Worm (Caenorhabditis elegans) whole organism, young adult: ENCODE results near the gene cks-1.

Experiments used
- B0019.2 ChIP-seq: fragments of 200-800 bp; sonication (Bioruptor generic); conservative IDR thresholded peaks from 2 replicates; pipeline ENCODE4 v1.3.6; 2022; ENCODE audit warnings: missing genetic modification reagents, missing genetic modification characterization, missing compliant biosample characterization
- B0336.3 ChIP-seq: fragments of 200-800 bp; sonication (Bioruptor generic); IDR thresholded peaks from 2 replicates; pipeline ENCODE4 v1.3.6; 2022; ENCODE audit warnings: missing genetic modification characterization, missing compliant biosample characterization
- C06A6.2 ChIP-seq: fragments of 200-800 bp; sonication (Bioruptor generic); conservative IDR thresholded peaks from 2 replicates; pipeline ENCODE4 v1.3.6; 2022; ENCODE audit warnings: missing genetic modification characterization, missing compliant biosample characterization
- C17E4.6 ChIP-seq: fragments of 200-800 bp; sonication (Bioruptor generic); IDR thresholded peaks from 2 replicates; pipeline ENCODE4 v1.3.6; 2022; ENCODE audit warnings: missing genetic modification reagents, missing genetic modification characterization, missing compliant biosample characterization
- F10E7.11 ChIP-seq: sonication (generic microtip); optimal IDR thresholded peaks from 2 replicates; lab custom pipeline; 2017; ENCODE audit warnings: mild to moderate bottlenecking, missing genetic modification characterization, moderate library complexity, missing compliant biosample characterization
- F37B4.10 ChIP-seq: fragments of 200-800 bp; sonication (Bioruptor generic); IDR thresholded peaks from 2 replicates; pipeline ENCODE4 v1.3.6; 2022; ENCODE audit warnings: missing genetic modification characterization, missing compliant biosample characterization
- F39B2.1 ChIP-seq: fragments of 200-800 bp; sonication (Bioruptor generic); IDR thresholded peaks from 2 replicates; pipeline ENCODE4 v1.3.6; 2022; ENCODE audit warnings: missing genetic modification reagents, missing genetic modification characterization, missing compliant biosample characterization
- Y53F4B.3 ChIP-seq: fragments of 200-800 bp; sonication (Bioruptor generic); IDR thresholded peaks from 2 replicates; pipeline ENCODE4 v1.3.6; 2022; ENCODE audit warnings: missing genetic modification reagents, missing genetic modification characterization, missing compliant biosample characterization
- Y53G8AR.9 ChIP-seq: fragments of 200-800 bp; sonication (Bioruptor generic); conservative IDR thresholded peaks from 2 replicates; pipeline ENCODE4 v1.3.6; 2022; ENCODE audit warnings: missing genetic modification reagents, missing genetic modification characterization, missing compliant biosample characterization
- Y79H2A.3 ChIP-seq: fragments of 200-800 bp; sonication (Bioruptor generic); conservative IDR thresholded peaks from 2 replicates; pipeline ENCODE4 v1.3.6; 2022; ENCODE audit warnings: missing genetic modification reagents, missing genetic modification characterization, missing compliant biosample characterization
- Y95B8A.8 ChIP-seq: fragments of 200-800 bp; sonication (Bioruptor generic); IDR thresholded peaks from 2 replicates; pipeline ENCODE4 v1.3.6; 2022; ENCODE audit warnings: missing genetic modification reagents, missing genetic modification characterization, missing compliant biosample characterization
- ama-1 ChIP-seq, 3 experiments: fragments of 150-350 bp in 1 of 3; sonication (generic microtip) in 2 of 3; optimal IDR thresholded peaks; 2 replicates each; lab custom pipeline; 2014 to 2018; ENCODE audit warnings: missing biosample characterization in 2 of 3, missing genetic modification characterization in 2 of 3, missing genetic modification reagents in 2 of 3
- atf-7 ChIP-seq: sonication (generic microtip); optimal IDR thresholded peaks from 2 replicates; lab custom pipeline; 2017; ENCODE audit warnings: mild to moderate bottlenecking, missing genetic modification characterization, missing compliant biosample characterization
- attf-5 ChIP-seq: fragments of 200-800 bp; sonication (Bioruptor generic); optimal IDR thresholded peaks from 2 replicates; lab custom pipeline; 2018; ENCODE audit warnings: mild to moderate bottlenecking, missing genetic modification characterization, missing compliant biosample characterization
- ccch-3 ChIP-seq: fragments of 200-800 bp; sonication (Bioruptor generic); optimal IDR thresholded peaks from 2 replicates; lab custom pipeline; 2018; ENCODE audit warnings: mild to moderate bottlenecking, missing genetic modification characterization, missing compliant biosample characterization
- cebp-1 ChIP-seq, 2 experiments: fragments of 200-800 bp in 1 of 2; sonication (Bioruptor generic) in 1 of 2; sonication (generic microtip) in 1 of 2; IDR thresholded peaks in 1 of 2; optimal IDR thresholded peaks in 1 of 2; 2 replicates each; pipeline versions ENCODE4 v1.3.6 to Lab custom; 2017 to 2022; ENCODE audit warnings: missing compliant biosample characterization in 2 of 2, missing genetic modification characterization in 2 of 2, mild to moderate bottlenecking in 1 of 2, missing genetic modification reagents in 1 of 2, moderate library complexity in 1 of 2
- cebp-2 ChIP-seq: fragments of 200-800 bp; sonication (Bioruptor generic); IDR thresholded peaks from 2 replicates; pipeline ENCODE4 v1.3.6; 2022; ENCODE audit warnings: missing genetic modification characterization, missing compliant biosample characterization
- ceh-27 ChIP-seq: fragments of 200-800 bp; sonication (Bioruptor generic); optimal IDR thresholded peaks from 2 replicates; lab custom pipeline; 2018; ENCODE audit warnings: mild to moderate bottlenecking, missing genetic modification characterization, moderate library complexity, missing compliant biosample characterization
- die-1 ChIP-seq: sonication (generic microtip); optimal IDR thresholded peaks from 2 replicates; lab custom pipeline; 2016; ENCODE audit warnings: missing genotype, mild to moderate bottlenecking, missing genetic modification characterization, missing compliant biosample characterization
- dox-1 ChIP-seq: fragments of 200-800 bp; sonication (Bioruptor generic); IDR thresholded peaks from 2 replicates; pipeline ENCODE4 v1.3.6; 2022; ENCODE audit warnings: missing genetic modification reagents, missing genetic modification characterization, missing compliant biosample characterization
- egrh-3 ChIP-seq: fragments of 200-800 bp; sonication (Bioruptor generic); IDR thresholded peaks from 2 replicates; pipeline ENCODE4 v1.3.6; 2022; ENCODE audit warnings: missing genetic modification reagents, missing genetic modification characterization, missing compliant biosample characterization
- hlh-12 ChIP-seq: sonication (generic microtip); optimal IDR thresholded peaks from 2 replicates; lab custom pipeline; 2016; ENCODE audit warnings: missing genetic modification characterization, missing compliant biosample characterization
- hmg-1.2 ChIP-seq: fragments of 200-800 bp; sonication (Bioruptor generic); IDR thresholded peaks from 2 replicates; pipeline ENCODE4 v1.3.6; 2022; ENCODE audit warnings: missing genetic modification reagents, missing genetic modification characterization, missing compliant biosample characterization
- let-526 ChIP-seq: fragments of 200-800 bp; sonication (Bioruptor generic); IDR thresholded peaks from 2 replicates; pipeline ENCODE4 v1.3.6; 2022; ENCODE audit warnings: missing genetic modification reagents, missing genetic modification characterization, missing compliant biosample characterization
- let-607 ChIP-seq, 2 experiments: fragments of 200-800 bp in 1 of 2; sonication (Bioruptor generic) in 1 of 2; sonication (generic microtip) in 1 of 2; optimal IDR thresholded peaks; 2 replicates each; lab custom pipeline; 2016 to 2018; ENCODE audit warnings: mild to moderate bottlenecking in 2 of 2, missing compliant biosample characterization in 2 of 2, missing genetic modification characterization in 2 of 2, moderate library complexity in 2 of 2, missing genotype in 1 of 2
- lin-40 ChIP-seq: sonication (generic microtip); optimal IDR thresholded peaks from 2 replicates; lab custom pipeline; 2016; ENCODE audit warnings: missing genetic modification characterization, mild to moderate bottlenecking, missing compliant biosample characterization, missing genotype, missing genetic modification reagents
- lir-1 ChIP-seq: fragments of 200-800 bp; sonication (Bioruptor generic); conservative IDR thresholded peaks from 2 replicates; pipeline ENCODE4 v1.3.6; 2022; ENCODE audit warnings: missing genetic modification reagents, missing genetic modification characterization, missing compliant biosample characterization
- madf-6 ChIP-seq: fragments of 200-800 bp; sonication (Bioruptor generic); IDR thresholded peaks from 2 replicates; pipeline ENCODE4 v1.3.6; 2022; ENCODE audit warnings: missing genetic modification reagents, missing genetic modification characterization, missing compliant biosample characterization
- madf-8 ChIP-seq: fragments of 200-800 bp; sonication (Bioruptor generic); conservative IDR thresholded peaks from 2 replicates; pipeline ENCODE4 v1.3.6; 2022; ENCODE audit warnings: missing genetic modification reagents, missing genetic modification characterization, missing compliant biosample characterization
- mxl-1 ChIP-seq: sonication (generic microtip); optimal IDR thresholded peaks from 2 replicates; lab custom pipeline; 2016; ENCODE audit warnings: missing genetic modification characterization, missing compliant biosample characterization
- nfyb-1 ChIP-seq: fragments of 200-800 bp; sonication (Bioruptor generic); IDR thresholded peaks from 2 replicates; pipeline ENCODE4 v1.3.6; 2022; ENCODE audit warnings: missing genetic modification reagents, missing genetic modification characterization, missing compliant biosample characterization
- pha-4 ChIP-seq: fragments of 150-350 bp; sonication (generic microtip); optimal IDR thresholded peaks from 2 replicates; lab custom pipeline; 2014; ENCODE audit warnings: missing biosample characterization, missing genetic modification reagents, missing genetic modification characterization
- rcor-1 ChIP-seq: fragments of 200-800 bp; sonication (Bioruptor generic); IDR thresholded peaks from 2 replicates; pipeline ENCODE4 v1.3.6; 2022; ENCODE audit warnings: missing genetic modification reagents, missing genetic modification characterization, missing compliant biosample characterization
- rpc-1 ChIP-seq, 2 experiments: fragments of 150-350 bp in 1 of 2; sonication (generic microtip) in 1 of 2; optimal IDR thresholded peaks; 2 replicates each; lab custom pipeline; 2014 to 2018; ENCODE audit warnings: missing biosample characterization in 1 of 2, missing genetic modification characterization in 1 of 2, missing genetic modification reagents in 1 of 2, missing genotype in 1 of 2
- sdz-38 ChIP-seq: sonication (generic microtip); optimal IDR thresholded peaks from 2 replicates; lab custom pipeline; 2016; ENCODE audit warnings: missing genotype, missing genetic modification characterization, missing compliant biosample characterization
- somi-1 ChIP-seq: fragments of 200-800 bp; sonication (Bioruptor generic); optimal IDR thresholded peaks from 2 replicates; lab custom pipeline; 2018; ENCODE audit warnings: mild to moderate bottlenecking, missing genetic modification characterization, missing compliant biosample characterization
- tbp1 ChIP-seq: fragments of 200-800 bp; sonication (Bioruptor generic); optimal IDR thresholded peaks from 2 replicates; lab custom pipeline; 2018; ENCODE audit warnings: mild to moderate bottlenecking, missing genetic modification characterization, missing compliant biosample characterization
- xnd-1 ChIP-seq: sonication (generic microtip); optimal IDR thresholded peaks from 2 replicates; lab custom pipeline; 2016; ENCODE audit warnings: missing genotype, missing genetic modification reagents, missing genetic modification characterization, missing compliant biosample characterization
- zim-3 ChIP-seq: sonication (generic microtip); optimal IDR thresholded peaks from 2 replicates; lab custom pipeline; 2017; ENCODE audit warnings: mild to moderate bottlenecking, missing genetic modification characterization, moderate library complexity, missing compliant biosample characterization

Gene cks-1

DNA sequence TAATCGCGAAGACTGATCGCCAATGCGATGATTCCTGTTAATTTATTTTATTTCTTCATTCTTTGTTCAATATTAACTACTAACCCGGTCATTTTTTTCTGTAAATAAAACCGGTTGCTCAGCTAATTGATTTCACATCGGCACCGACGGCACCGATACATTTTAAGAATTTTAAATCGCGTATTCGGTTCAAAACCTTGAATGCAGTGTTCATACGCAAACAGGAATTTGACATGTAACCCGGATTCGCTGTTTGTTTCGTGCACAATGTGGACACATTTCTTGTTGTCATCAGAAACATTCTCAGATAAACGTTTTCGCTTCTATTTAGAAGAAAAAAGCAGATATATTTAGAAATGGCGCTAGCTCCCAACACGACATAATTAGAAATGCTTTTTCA is 13.8 kb upstream of the cks-1 start (continued):
- TF ChIP-seq ccch-3 (GFP tag; lab: Kevin White, UChicago) (no peak), madf-6 (GFP tag; lab: Robert Waterston, UW) (peak; percentile 68), B0336.3 (GFP tag; lab: Robert Waterston, UW) (peak; percentile 44; the same call in 1 of the 2 replicates), Y53G8AR.9 (peak; percentile 82; the same call in 1 of the 2 replicates), rcor-1 (GFP tag; lab: Robert Waterston, UW) (peak; percentile 74), hmg-1.2 (peak; percentile 45), madf-8 (GFP tag; lab: Robert Waterston, UW) (peak; percentile 55), lir-1 (GFP tag; lab: Robert Waterston, UW) (no peak), ama-1 (optimal IDR thresholded peaks at IDR 0.05; lab: Kevin White, UChicago) (no peak), ama-1 (GFP tag; optimal IDR thresholded peaks at IDR 0.05; lab: Kevin White, UChicago) (peak in 1 of 2 experiments; percentile 15), die-1 (tag; lab: Kevin White, UChicago) (peak; percentile 19), cebp-1 (GFP tag; IDR thresholded peaks at IDR 0.05; lab: Robert Waterston, UW) (no peak), cebp-1 (tag; optimal IDR thresholded peaks at IDR 0.05; lab: Kevin White, UChicago) (peak; percentile 13), pha-4 (tag; lab: Kevin White, UChicago) (no peak), zim-3 (tag; lab: Kevin White, UChicago) (no peak)
- TF ChIP-seq, all 124 proteins: peak for 28

DNA sequence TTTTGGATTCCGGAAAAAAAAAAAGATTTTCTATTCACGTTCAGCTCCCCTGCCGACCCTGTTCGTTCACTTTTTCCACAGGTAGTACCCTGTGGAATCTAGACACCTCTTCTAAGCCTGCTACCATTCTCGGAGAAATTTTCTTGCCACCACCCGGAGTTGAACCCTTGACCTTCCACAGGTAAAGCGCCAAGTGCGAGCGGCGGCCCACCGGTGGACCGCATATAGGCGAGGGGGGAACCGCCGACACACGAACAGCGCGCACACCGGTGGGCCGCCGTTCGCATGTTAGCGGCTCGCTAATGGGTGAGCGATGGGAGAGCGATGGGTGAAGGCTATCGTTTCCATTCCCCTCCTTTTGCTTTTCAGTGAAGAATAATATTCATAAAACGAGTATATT is 13.1 kb upstream of the cks-1 start:
- TF ChIP-seq F37B4.10 (GFP tag; lab: Robert Waterston, UW) (0 out of 2 replicates have a peak, but pooled peaks have one; percentile 54), madf-6 (GFP tag; lab: Robert Waterston, UW) (peak; percentile 5; the same call in 1 of the 2 replicates), egrh-3 (GFP tag; lab: Robert Waterston, UW) (peak; percentile 71; the same call in 1 of the 2 replicates)

DNA sequence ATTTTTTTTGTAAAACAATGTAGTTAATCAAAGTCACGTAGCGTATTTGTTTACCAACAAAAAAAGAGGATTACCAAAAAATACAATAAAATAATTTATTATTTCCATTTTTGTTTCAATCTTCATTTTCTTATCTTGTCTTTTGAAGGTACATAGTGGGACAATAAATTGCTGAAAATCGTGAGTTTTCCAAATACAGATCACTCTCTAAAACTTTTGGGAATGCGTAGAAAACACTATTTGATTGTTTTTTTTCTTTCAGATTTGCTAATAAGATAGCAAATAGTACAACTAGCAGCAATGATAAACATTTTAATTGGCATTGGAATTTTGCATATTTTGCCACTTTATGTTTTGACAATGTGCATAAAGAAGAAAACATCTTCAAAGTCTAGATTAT is 12.3 kb upstream of the cks-1 start, which contains the start of gene C28C12.1:
C28C12.1 (plus strand) TSS at position 301 of the 400 bp plus-strand sequence.
- no peak for TF ChIP-seq let-526 (GFP tag; lab: Robert Waterston, UW)
- no peak for TF ChIP-seq let-607 (tag; optimal IDR thresholded peaks at IDR 0.05; lab: Kevin White, UChicago)
- no peak for TF ChIP-seq C17E4.6 (GFP tag; lab: Robert Waterston, UW)
- TF ChIP-seq cebp-1 (GFP tag; IDR thresholded peaks at IDR 0.05; lab: Robert Waterston, UW), result no peak
- TF ChIP-seq cebp-1 (tag; optimal IDR thresholded peaks at IDR 0.05; lab: Kevin White, UChicago), result no peak
- TF ChIP-seq F39B2.1, result no peak
- TF ChIP-seq mxl-1 (tag; lab: Kevin White, UChicago), result no peak
- TF ChIP-seq tbp1 (GFP tag; lab: Kevin White, UChicago), result no peak
- no peak for TF ChIP-seq Y79H2A.3 (GFP tag; lab: Robert Waterston, UW)
- TF ChIP-seq C06A6.2, result no peak
- no peak for TF ChIP-seq B0019.2
- no peak for TF ChIP-seq somi-1 (GFP tag; lab: Kevin White, UChicago)
- TF ChIP-seq cebp-2, result no peak
- no peak for TF ChIP-seq dox-1
- no peak for TF ChIP-seq ceh-27 (GFP tag; lab: Kevin White, UChicago)

DNA sequence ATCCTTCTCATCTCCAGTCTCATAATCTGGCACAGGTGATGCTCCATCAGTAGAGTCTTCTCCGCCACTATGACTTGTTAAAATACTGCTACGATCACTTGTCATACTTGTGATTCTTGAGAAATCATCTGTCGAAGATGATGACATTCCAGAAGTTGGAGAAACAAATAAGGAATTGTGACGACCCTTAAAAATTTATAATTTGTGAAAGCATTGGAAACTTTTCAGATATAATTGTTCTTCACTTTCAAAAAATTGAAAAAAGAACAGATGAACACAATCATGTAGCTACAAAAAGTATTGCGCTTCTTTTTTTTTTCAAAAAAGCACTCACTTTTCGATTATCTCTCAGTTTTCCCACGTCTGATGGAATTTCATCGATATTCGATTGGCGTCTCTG is 7.7 kb upstream of the cks-1 start:
- TF ChIP-seq attf-5 (GFP tag; lab: Kevin White, UChicago) (no peak), rpc-1 (optimal IDR thresholded peaks at IDR 0.05; lab: Kevin White, UChicago) (no peak), rpc-1 (tag; optimal IDR thresholded peaks at IDR 0.05; lab: Kevin White, UChicago) (no peak), atf-7 (tag; lab: Kevin White, UChicago) (no peak), pha-4 (tag; lab: Kevin White, UChicago) (no peak), sdz-38 (tag; lab: Kevin White, UChicago) (no peak), hlh-12 (tag; lab: Kevin White, UChicago) (no peak), lin-40 (tag; lab: Kevin White, UChicago) (no peak), Y95B8A.8 (GFP tag; lab: Robert Waterston, UW) (no peak), nfyb-1 (GFP tag; lab: Robert Waterston, UW) (no peak), xnd-1 (no peak), Y53F4B.3 (GFP tag; lab: Robert Waterston, UW) (no peak), F10E7.11 (tag; lab: Kevin White, UChicago) (no peak)
- TF ChIP-seq, all 124 proteins: peak for 0
